Worm (Caenorhabditis elegans) whole organism, L1 larva: ENCODE data around the gene timm-17B.2.

Experiments used
- C16A3.4 ChIP-seq: fragments of 150-350 bp; optimal IDR thresholded peaks from 2 replicates; lab custom pipeline; 2014; ENCODE audit warnings: missing biosample characterization, missing genetic modification characterization
- F16B12.6 ChIP-seq: fragments of 150-350 bp; optimal IDR thresholded peaks from 2 replicates; lab custom pipeline; 2014; ENCODE audit warnings: missing biosample characterization, missing genetic modification characterization
- ama-1 ChIP-seq: fragments of 150-350 bp; optimal IDR thresholded peaks from 2 replicates; lab custom pipeline; 2014
- fos-1 ChIP-seq: fragments of 150-350 bp; optimal IDR thresholded peaks from 2 replicates; lab custom pipeline; 2014; ENCODE audit warnings: missing biosample characterization, missing genetic modification characterization
- jun-1 ChIP-seq: fragments of 150-350 bp; optimal IDR thresholded peaks from 2 replicates; lab custom pipeline; 2014; ENCODE audit warnings: missing biosample characterization, missing genetic modification reagents, missing genetic modification characterization
- mdl-1 ChIP-seq, 2 experiments: fragments of 150-350 bp; optimal IDR thresholded peaks; 2 replicates each; lab custom pipeline; 2014 to 2017; ENCODE audit warnings: missing biosample characterization in 2 of 2, missing genetic modification characterization in 2 of 2, inconsistent platforms in 1 of 2
- nhr-28 ChIP-seq: fragments of 150-350 bp; optimal IDR thresholded peaks from 2 replicates; lab custom pipeline; 2014; ENCODE audit warnings: missing biosample characterization, missing genetic modification characterization
- nhr-76 ChIP-seq: sonication (generic microtip); optimal IDR thresholded peaks from 2 replicates; lab custom pipeline; 2017; ENCODE audit warnings: missing biosample characterization, missing genetic modification characterization
- nhr-77 ChIP-seq: fragments of 150-350 bp; optimal IDR thresholded peaks from 2 replicates; lab custom pipeline; 2014; ENCODE audit warnings: missing biosample characterization, missing genetic modification characterization
- pag-3 ChIP-seq: sonication (generic microtip); optimal IDR thresholded peaks from 2 replicates; lab custom pipeline; 2017; ENCODE audit warnings: missing genetic modification characterization, mild to moderate bottlenecking, missing compliant biosample characterization, antibody characterized with exemption, borderline replicate concordance; ENCODE audit not compliant: insufficient read depth
- rnt-1 ChIP-seq: sonication (generic microtip); optimal IDR thresholded peaks from 2 replicates; lab custom pipeline; 2016; ENCODE audit warnings: mild to moderate bottlenecking, missing genetic modification characterization, moderate library complexity, missing compliant biosample characterization
- skn-1 ChIP-seq: fragments of 150-350 bp; optimal IDR thresholded peaks from 2 replicates; lab custom pipeline; 2014; ENCODE audit warnings: missing biosample characterization, missing genetic modification characterization
- snpc-4 ChIP-seq: fragments of 150-350 bp; optimal IDR thresholded peaks from 2 replicates; lab custom pipeline; 2014; ENCODE audit warnings: missing biosample characterization, missing genetic modification characterization
- unc-62 ChIP-seq: fragments of 150-350 bp; optimal IDR thresholded peaks from 2 replicates; lab custom pipeline; 2014; ENCODE audit warnings: missing biosample characterization, missing genetic modification reagents, missing genetic modification characterization

DNA sequence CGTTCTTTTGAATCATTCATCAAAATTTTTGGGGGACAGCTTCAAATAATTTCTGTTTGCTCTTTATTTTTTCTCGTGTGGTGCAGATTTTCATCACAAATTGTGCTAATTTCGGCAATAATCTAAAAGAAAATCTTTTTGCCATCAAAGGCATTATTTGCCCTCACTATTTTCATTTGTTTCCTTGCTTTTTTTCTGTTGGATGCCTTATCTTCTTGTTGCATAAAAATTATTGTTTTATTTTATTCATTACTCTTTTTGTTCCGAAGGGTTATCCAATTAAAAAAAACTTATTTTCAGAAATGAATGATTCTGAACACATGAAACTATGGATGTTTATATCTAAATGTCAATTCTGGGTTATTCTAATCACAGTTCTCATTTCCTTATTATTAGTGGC is 50.5 kb downstream of the timm-17B.2 start, which contains the start of gene T01B11.1:
- TF ChIP-seq jun-1 (tag; lab: Kevin White, UChicago) (no peak), pag-3 (tag; lab: Kevin White, UChicago) (no peak), F16B12.6 (no peak), C16A3.4 (tag; lab: Kevin White, UChicago) (no peak), ama-1 (lab: Kevin White, UChicago) (no peak), nhr-76 (no peak), nhr-77 (tag; lab: Kevin White, UChicago) (no peak), skn-1 (tag; lab: Kevin White, UChicago) (no peak), rnt-1 (tag; lab: Kevin White, UChicago) (no peak), unc-62 (GFP tag; lab: Kevin White, UChicago) (no peak), mdl-1 (tag; optimal IDR thresholded peaks at IDR 0.05; lab: Kevin White, UChicago) (no peak), nhr-28 (tag; lab: Kevin White, UChicago) (no peak), snpc-4 (tag; lab: Kevin White, UChicago) (no peak), fos-1 (tag; lab: Kevin White, UChicago) (no peak)
